Worm (Caenorhabditis elegans): ENCODE data around the gene ztf-28.

The ztf-28 gene

DNA sequence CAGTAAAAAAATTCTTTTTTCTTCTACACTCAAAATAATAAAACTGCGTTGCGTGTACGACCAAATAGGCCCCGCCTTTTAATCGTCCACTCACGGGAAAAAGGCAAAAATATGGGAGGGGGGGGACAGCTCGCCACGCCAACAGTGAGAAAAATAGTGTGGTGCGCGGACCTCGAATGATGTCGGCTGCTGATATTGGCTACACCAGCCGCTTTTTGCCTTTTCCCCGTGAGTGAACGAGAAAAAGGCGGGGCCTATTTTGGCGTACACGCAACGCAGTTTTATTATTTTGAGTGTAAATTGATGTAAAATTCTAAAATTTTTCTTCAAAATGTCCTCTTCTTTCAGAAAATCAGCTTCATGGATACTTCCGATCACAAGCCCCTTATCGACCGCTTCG is at the start of gene ztf-28:
Gene ztf-28, plus strand, starts transcription at position 349 of the 400 bp plus-strand sequence.
- peak; percentile 69 for TF ChIP-seq aha-1 (tag)
- TF ChIP-seq lin-38 (GFP tag; IDR thresholded peaks at IDR 0.05) = 0 out of 2 replicates have a peak, but pooled peaks have one; percentile 8
- TF ChIP-seq Y48G9A.11 (GFP tag; IDR thresholded peaks at IDR 0.05) = peak; percentile 48; the same call in 1 of the 2 replicates

DNA sequence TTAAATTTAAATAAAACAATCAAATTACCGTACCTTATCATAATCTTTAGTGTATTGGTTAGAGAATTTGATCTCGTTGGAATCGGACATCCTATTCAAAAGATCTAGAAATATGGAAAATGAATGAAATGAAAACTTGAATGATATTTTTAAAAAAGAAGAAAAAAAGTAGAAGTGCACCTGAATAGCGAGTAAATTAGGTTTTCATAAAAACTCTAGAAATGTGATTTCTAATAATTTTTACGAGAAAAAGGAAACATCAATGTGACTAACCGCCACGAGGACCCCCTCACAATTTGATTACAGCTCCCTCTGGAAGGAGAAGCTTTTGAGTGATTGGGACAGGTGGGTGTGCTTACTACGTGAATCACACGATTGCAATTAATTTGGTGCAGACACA is 44.5 kb upstream of the ztf-28 start, which contains the start of gene Y40B10A.5:
Gene Y40B10A.5, minus strand, starts transcription at position 101 of the 400 bp plus-strand sequence.
- no peak for TF ChIP-seq nhr-10 (tag; optimal IDR thresholded peaks at IDR 0.05)
- no peak for TF ChIP-seq lsy-2 (tag; optimal IDR thresholded peaks at IDR 0.05)
- TF ChIP-seq zfp-2 (tag; optimal IDR thresholded peaks at IDR 0.05) = no peak

DNA sequence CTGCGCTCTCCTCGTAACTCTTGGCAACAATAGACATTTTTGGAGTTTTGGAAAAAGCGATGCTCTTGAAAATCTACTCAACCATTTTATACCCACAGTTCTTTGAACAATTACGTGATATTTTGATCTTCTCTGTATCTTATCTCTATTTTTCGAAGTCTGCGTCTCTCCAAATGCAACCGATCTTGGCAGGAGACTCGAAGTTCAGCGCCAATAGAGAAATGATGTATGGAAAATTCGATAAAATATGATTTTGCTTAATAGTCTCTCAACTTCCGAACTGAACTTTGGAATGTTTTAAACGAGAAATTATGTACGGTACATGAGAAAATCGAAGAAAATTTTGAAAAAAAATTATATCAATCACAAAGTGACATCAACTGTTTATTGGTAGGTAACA is 40.3 kb upstream of the ztf-28 start, which contains the start of gene comt-4:
Gene comt-4, minus strand, starts transcription at position 50 of the 400 bp plus-strand sequence.
- TF ChIP-seq dmd-9 (GFP tag; IDR thresholded peaks at IDR 0.05) (no peak), unc-62 (GFP tag; optimal IDR thresholded peaks at IDR 0.05 in 1 of 2) (peak in 1 of 2 experiments; percentile 42), unc-62 (tag; optimal IDR thresholded peaks at IDR 0.05) (no peak), aha-1 (tag) (no peak), F10B5.3 (tag; optimal IDR thresholded peaks at IDR 0.05) (no peak), mdt-29 (GFP tag; IDR thresholded peaks at IDR 0.05) (no peak), dmd-6 (GFP tag; IDR thresholded peaks at IDR 0.05) (peak; percentile 63), nhr-77 (tag; optimal IDR thresholded peaks at IDR 0.05) (peak; percentile 10), nhr-28 (tag; optimal IDR thresholded peaks at IDR 0.05) (peak; percentile 75), hif-1 (tag; optimal IDR thresholded peaks at IDR 0.05) (peak in 1 of 2 experiments; percentile 85)

DNA sequence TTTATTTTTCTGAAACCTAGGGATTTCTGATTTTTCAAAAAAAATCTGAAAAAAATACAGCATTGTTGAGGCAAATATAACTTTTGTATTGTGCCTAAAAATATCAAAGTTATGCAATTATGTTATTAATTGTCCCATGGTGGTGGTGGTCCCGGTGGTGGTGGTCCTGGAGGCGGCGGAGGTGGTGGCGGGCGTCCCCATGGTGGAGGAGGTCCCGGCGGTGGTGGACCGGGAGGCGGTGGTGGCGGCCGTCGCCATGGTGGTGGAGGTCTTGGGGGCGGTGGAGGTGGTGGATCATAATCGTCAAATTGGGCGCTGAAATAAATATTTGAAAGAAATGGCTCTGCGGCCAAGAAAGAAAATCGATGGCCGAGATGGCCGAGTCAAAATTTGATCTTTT is 39.7 kb upstream of the ztf-28 start:
- TF ChIP-seq mxl-2 (GFP tag; conservative IDR thresholded peaks at IDR 0.05) (0 out of 2 replicates have a peak, but pooled peaks have one; percentile 19), nhr-48 (tag; optimal IDR thresholded peaks at IDR 0.05) (no peak), Y105C5A.15 (GFP tag; IDR thresholded peaks at IDR 0.05) (0 out of 2 replicates have a peak, but pooled peaks have one; percentile 29), pha-4 (GFP tag; IDR thresholded peaks at IDR 0.05) (peak; percentile 62; the same call in 1 of the 2 replicates), pha-4 (tag; optimal IDR thresholded peaks at IDR 0.05) (no peak), set-16 (GFP tag; IDR thresholded peaks at IDR 0.05) (peak; percentile 98)

DNA sequence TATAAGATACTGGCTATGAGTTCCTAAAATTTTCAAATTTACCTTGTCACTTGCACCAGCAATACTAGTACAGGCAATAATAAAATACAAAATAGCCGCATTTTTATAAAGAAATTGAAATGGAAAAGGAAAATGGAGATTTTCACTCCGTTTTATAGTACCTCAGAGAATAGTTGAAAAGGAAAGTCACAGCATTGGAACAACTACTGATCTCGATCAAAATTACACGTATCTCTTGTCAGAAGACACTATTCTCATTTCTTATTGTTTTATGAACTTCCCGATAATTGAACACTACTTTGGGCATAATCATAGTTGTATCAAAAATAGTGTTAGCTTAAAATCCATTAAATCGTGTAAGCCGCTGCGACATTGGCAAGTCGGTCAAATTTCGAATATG is 39.0 kb upstream of the ztf-28 start, which contains the start of gene Y40B10A.11:
Gene Y40B10A.11, minus strand, starts transcription at position 101 of the 400 bp plus-strand sequence.
- no peak for TF ChIP-seq jun-1 (tag; optimal IDR thresholded peaks at IDR 0.05)
- no peak for TF ChIP-seq lsy-2 (tag; optimal IDR thresholded peaks at IDR 0.05)
- no peak for TF ChIP-seq unc-130 (GFP tag; optimal IDR thresholded peaks at IDR 0.05)
- TF ChIP-seq F49E8.2 (tag; optimal IDR thresholded peaks at IDR 0.05; ENCODE audit: borderline replicate concordance) = no peak
- TF ChIP-seq F26F4.8 (GFP tag; conservative IDR thresholded peaks at IDR 0.05) = no peak
- TF ChIP-seq ama-1 (optimal IDR thresholded peaks at IDR 0.05) = no peak
- TF ChIP-seq nhr-6 (tag; optimal IDR thresholded peaks at IDR 0.05) = no peak
- no peak for TF ChIP-seq vab-7 (GFP tag; IDR thresholded peaks at IDR 0.05)
- no peak for TF ChIP-seq D1046.2 (GFP tag; IDR thresholded peaks at IDR 0.05)
- TF ChIP-seq lin-13 (GFP tag; optimal IDR thresholded peaks at IDR 0.05) = no peak
- TF ChIP-seq lin-29 (GFP tag; IDR thresholded peaks at IDR 0.05) = no peak
- no peak for TF ChIP-seq ztf-11 (tag; optimal IDR thresholded peaks at IDR 0.05)
- TF ChIP-seq daf-16 (GFP tag; optimal IDR thresholded peaks at IDR 0.05) = no peak
- TF ChIP-seq daf-16 (tag; optimal IDR thresholded peaks at IDR 0.05) = no peak
- no peak for TF ChIP-seq ceh-62 (tag; optimal IDR thresholded peaks at IDR 0.05)
- TF ChIP-seq Y5F2A.4 (GFP tag; optimal IDR thresholded peaks at IDR 0.05) = no peak
- no peak for TF ChIP-seq egl-27 (tag; optimal IDR thresholded peaks at IDR 0.05)
- no peak for TF ChIP-seq F37D6.2 (tag; optimal IDR thresholded peaks at IDR 0.05)
- TF ChIP-seq Y48G9A.11 (GFP tag; IDR thresholded peaks at IDR 0.05) = no peak

Data from whole organism, L4 larva.